Fruit fly (Drosophila melanogaster) whole organism, embryonic: ENCODE measurements around the gene Mst89B.

Experiments
- Atf-2 ChIP-seq: fragments of 200-800 bp; sonication (Bioruptor generic); optimal IDR thresholded peaks from 2 replicates; lab custom pipeline; 2016; ENCODE audit warnings: missing biosample characterization, missing genetic modification characterization
- Blimp-1 ChIP-seq: fragments of 200-800 bp; sonication (Bioruptor generic); optimal IDR thresholded peaks from 3 replicates; lab custom pipeline; 2018; ENCODE audit warnings: missing biosample characterization, missing genetic modification characterization, mild to moderate bottlenecking, moderate library complexity, missing genetic modification reagents
- CG10321 ChIP-seq: fragments of 200-800 bp; sonication (Bioruptor generic); IDR thresholded peaks from 2 replicates; pipeline ENCODE4 v1.3.6; 2022; ENCODE audit warnings: missing biosample characterization, missing genetic modification characterization
- CG10565 ChIP-seq: fragments of 200-800 bp; sonication (Bioruptor generic); optimal IDR thresholded peaks from 3 replicates; lab custom pipeline; 2016; ENCODE audit warnings: missing biosample characterization, mild to moderate bottlenecking, missing genetic modification characterization
- CG12659 ChIP-seq: fragments of 200-800 bp; sonication (Bioruptor generic); optimal IDR thresholded peaks from 3 replicates; lab custom pipeline; 2017; ENCODE audit warnings: mild to moderate bottlenecking, missing biosample characterization, missing genetic modification reagents, missing genetic modification characterization
- CG13123 ChIP-seq: fragments of 200-800 bp; sonication (Bioruptor generic); optimal IDR thresholded peaks from 2 replicates; lab custom pipeline; 2016; ENCODE audit warnings: missing biosample characterization, missing genetic modification characterization
- CG13287 ChIP-seq: fragments of 200-800 bp; sonication (Bioruptor generic); IDR thresholded peaks from 2 replicates; pipeline ENCODE4 v1.3.6; 2022; ENCODE audit warnings: missing biosample characterization, missing genetic modification characterization; ENCODE audit not compliant: partially characterized antibody
- CG13894 ChIP-seq: fragments of 200-800 bp; sonication (Bioruptor generic); optimal IDR thresholded peaks from 3 replicates; lab custom pipeline; 2018; ENCODE audit warnings: missing biosample characterization, mild to moderate bottlenecking, missing genetic modification characterization, moderate library complexity
- CG16815 ChIP-seq: fragments of 200-800 bp; sonication (Bioruptor generic); optimal IDR thresholded peaks from 3 replicates; lab custom pipeline; 2017; ENCODE audit warnings: missing biosample characterization, mild to moderate bottlenecking, missing genetic modification characterization
- CG17359 ChIP-seq: fragments of 200-800 bp; sonication (Bioruptor generic); optimal IDR thresholded peaks from 3 replicates; lab custom pipeline; 2018; ENCODE audit warnings: missing biosample characterization, mild to moderate bottlenecking, missing genetic modification characterization, moderate library complexity
- CG18262 ChIP-seq: fragments of 200-800 bp; optimal IDR thresholded peaks from 3 replicates; lab custom pipeline; 2019; ENCODE audit warnings: missing biosample characterization, mild to moderate bottlenecking, missing genetic modification characterization, moderate library complexity
- CG3281 ChIP-seq: fragments of 200-800 bp; sonication (Bioruptor generic); optimal IDR thresholded peaks from 3 replicates; lab custom pipeline; 2017; ENCODE audit warnings: missing biosample characterization, mild to moderate bottlenecking, missing genetic modification characterization
- CG3726 ChIP-seq: fragments of 200-800 bp; sonication (Bioruptor generic); IDR thresholded peaks from 3 replicates; pipeline ENCODE4, ENCODE4 v1.3.6; 2022; ENCODE audit warnings: missing biosample characterization, missing genetic modification characterization
- CG42726 ChIP-seq: fragments of 200-800 bp; sonication (Bioruptor generic); IDR thresholded peaks from 2 replicates; pipeline ENCODE4 v1.3.6; 2022; ENCODE audit warnings: missing biosample characterization, missing genetic modification characterization; ENCODE audit not compliant: partially characterized antibody
- CG4360 ChIP-seq: fragments of 200-800 bp; sonication (Bioruptor generic); IDR thresholded peaks from 2 replicates; pipeline ENCODE4 v1.3.6; 2022; ENCODE audit warnings: missing biosample characterization, missing genetic modification characterization
- CG6175 ChIP-seq: fragments of 200-800 bp; sonication (Bioruptor generic); IDR thresholded peaks from 3 replicates; pipeline ENCODE4 v1.3.6; 2022; ENCODE audit warnings: missing biosample characterization, missing genetic modification characterization
- CG6254 ChIP-seq: fragments of 200-800 bp; sonication (Bioruptor generic); optimal IDR thresholded peaks from 3 replicates; lab custom pipeline; 2017; ENCODE audit warnings: mild to moderate bottlenecking, missing biosample characterization, missing genetic modification reagents, missing genetic modification characterization
- CG6854 ChIP-seq: fragments of 200-800 bp; sonication (Bioruptor generic); optimal IDR thresholded peaks from 3 replicates; lab custom pipeline; 2017; ENCODE audit warnings: missing biosample characterization, mild to moderate bottlenecking, missing genetic modification characterization
- CG7963 ChIP-seq: fragments of 200-800 bp; sonication (Bioruptor generic); IDR thresholded peaks from 3 replicates; pipeline ENCODE4 v1.3.6; 2022; ENCODE audit warnings: missing biosample characterization, missing genetic modification characterization; ENCODE audit not compliant: partially characterized antibody
- CG8290 ChIP-seq, 3 experiments: fragments of 200-800 bp; sonication (Bioruptor generic); optimal IDR thresholded peaks; 2 replicates each; lab custom pipeline; 2016 to 2019; ENCODE audit warnings: missing biosample characterization in 3 of 3, missing genetic modification characterization in 3 of 3, mild to moderate bottlenecking in 2 of 3, moderate library complexity in 1 of 3
- D ChIP-seq, 2 experiments: fragments of 200-800 bp in 1 of 2; fragments of >200 bp in 1 of 2; sonication (Bioruptor generic) in 1 of 2; optimal IDR thresholded peaks; 2 replicates in 1 of 2; 3 replicates in 1 of 2; lab custom pipeline; 2017; ENCODE audit warnings: mild to moderate bottlenecking in 1 of 2, missing biosample characterization in 1 of 2, missing genetic modification characterization in 1 of 2, missing genetic modification reagents in 1 of 2
- Elba2 ChIP-seq: fragments of 200-800 bp; sonication (Bioruptor generic); optimal IDR thresholded peaks from 3 replicates; lab custom pipeline; 2016; ENCODE audit warnings: missing biosample characterization, missing genetic modification characterization
- Fer1 ChIP-seq: fragments of 200-800 bp; sonication (Bioruptor generic); optimal IDR thresholded peaks from 2 replicates; lab custom pipeline; 2017; ENCODE audit warnings: missing biosample characterization, mild to moderate bottlenecking, missing genetic modification characterization
- H15 ChIP-seq: fragments of 200-800 bp; sonication (Bioruptor generic); IDR thresholded peaks from 3 replicates; pipeline ENCODE4 v1.3.6; 2022; ENCODE audit warnings: missing biosample characterization, missing genetic modification characterization
- HHEX ChIP-seq: fragments of 200-800 bp; sonication (Bioruptor generic); optimal IDR thresholded peaks from 3 replicates; lab custom pipeline; 2017; ENCODE audit warnings: missing biosample characterization, mild to moderate bottlenecking, missing genetic modification characterization, missing genetic modification reagents
- Hmr ChIP-seq: fragments of 200-800 bp; sonication (Bioruptor generic); optimal IDR thresholded peaks from 3 replicates; lab custom pipeline; 2017; ENCODE audit warnings: mild to moderate bottlenecking, missing biosample characterization, missing genetic modification reagents, missing genetic modification characterization
- Hsf ChIP-seq: fragments of 200-800 bp; sonication (Bioruptor generic); optimal IDR thresholded peaks from 3 replicates; lab custom pipeline; 2016; ENCODE audit warnings: missing biosample characterization, missing genetic modification characterization
- Jarid2 ChIP-seq: fragments of 200-800 bp; sonication (Bioruptor generic); optimal IDR thresholded peaks from 3 replicates; lab custom pipeline; 2017; ENCODE audit warnings: mild to moderate bottlenecking, missing biosample characterization, missing genetic modification reagents, missing genetic modification characterization
- Med ChIP-seq: fragments of 200-800 bp; sonication (Bioruptor generic); peaks from one replicate; lab custom pipeline; 2016; ENCODE audit warnings: missing biosample characterization, missing genetic modification characterization, mild to moderate bottlenecking, inconsistent platforms, moderate library complexity
- Nf-YC ChIP-seq: fragments of 200-800 bp; optimal IDR thresholded peaks from 3 replicates; lab custom pipeline; 2019; ENCODE audit warnings: missing biosample characterization, mild to moderate bottlenecking, missing genetic modification characterization, moderate library complexity
- Ravus ChIP-seq: fragments of 200-800 bp; sonication (Bioruptor generic); IDR thresholded peaks from 2 replicates; pipeline ENCODE4 v1.3.6; 2022; ENCODE audit warnings: missing biosample characterization, missing genetic modification characterization
- Side ChIP-seq: fragments of 200-800 bp; sonication (Bioruptor generic); optimal IDR thresholded peaks from 2 replicates; lab custom pipeline; 2016; ENCODE audit warnings: missing biosample characterization, missing genetic modification characterization
- Stat92E ChIP-seq, 3 experiments: fragments of >200 bp in 2 of 3; fragments of 200-800 bp in 1 of 3; sonication (Bioruptor generic) in 1 of 3; optimal IDR thresholded peaks; 2 replicates each; lab custom pipeline; 2017 to 2019; ENCODE audit warnings: missing biosample characterization in 3 of 3, missing genetic modification characterization in 3 of 3, mild to moderate bottlenecking in 1 of 3, moderate library complexity in 1 of 3
- Taf1 ChIP-seq: fragments of 200-800 bp; sonication (Bioruptor generic); IDR thresholded peaks from 2 replicates; pipeline ENCODE4 v1.3.6; 2022; ENCODE audit warnings: missing biosample characterization, missing genetic modification characterization
- abd-A ChIP-seq: fragments of 200-800 bp; sonication (Bioruptor generic); optimal IDR thresholded peaks from 3 replicates; lab custom pipeline; 2019; ENCODE audit warnings: missing biosample characterization, mild to moderate bottlenecking, missing genetic modification characterization, moderate library complexity
- ewg ChIP-seq: fragments of 200-800 bp; sonication (Bioruptor generic); optimal IDR thresholded peaks from 3 replicates; lab custom pipeline; 2017; ENCODE audit warnings: mild to moderate bottlenecking, missing biosample characterization, missing genetic modification reagents, missing genetic modification characterization
- grau ChIP-seq: fragments of 200-800 bp; optimal IDR thresholded peaks from 3 replicates; lab custom pipeline; 2019; ENCODE audit warnings: missing biosample characterization, mild to moderate bottlenecking, missing genetic modification characterization, moderate library complexity
- gsb-n ChIP-seq: fragments of 200-800 bp; sonication (Bioruptor generic); optimal IDR thresholded peaks from 3 replicates; lab custom pipeline; 2018; ENCODE audit warnings: missing biosample characterization, mild to moderate bottlenecking, missing genetic modification characterization
- gt ChIP-seq: fragments of 200-800 bp; sonication (Bioruptor generic); IDR thresholded peaks from 2 replicates; pipeline ENCODE4 v1.3.6; 2022; ENCODE audit warnings: missing biosample characterization, missing genetic modification characterization
- lab ChIP-seq: fragments of 200-800 bp; sonication (Bioruptor generic); optimal IDR thresholded peaks from 3 replicates; lab custom pipeline; 2017; ENCODE audit warnings: missing biosample characterization, missing genetic modification characterization, mild to moderate bottlenecking, moderate library complexity, missing genetic modification reagents
- nerfin-2 ChIP-seq: fragments of 200-800 bp; sonication (Bioruptor generic); IDR thresholded peaks from 2 replicates; pipeline ENCODE4 v1.3.6; 2022; ENCODE audit warnings: missing biosample characterization, missing genetic modification characterization; ENCODE audit not compliant: partially characterized antibody
- nmo ChIP-seq: fragments of 200-800 bp; sonication (Bioruptor generic); optimal IDR thresholded peaks from 2 replicates; lab custom pipeline; 2018; ENCODE audit warnings: missing biosample characterization, mild to moderate bottlenecking, missing genetic modification characterization, moderate library complexity
- pb ChIP-seq: fragments of 200-800 bp; sonication (Bioruptor generic); optimal IDR thresholded peaks from 3 replicates; lab custom pipeline; 2016; ENCODE audit warnings: missing biosample characterization, missing genetic modification characterization
- phol ChIP-seq: fragments of 200-800 bp; sonication (Bioruptor generic); optimal IDR thresholded peaks from 3 replicates; lab custom pipeline; 2018; ENCODE audit warnings: missing biosample characterization, mild to moderate bottlenecking, missing genetic modification characterization, moderate library complexity
- pnt ChIP-seq: fragments of 200-800 bp; sonication (Bioruptor generic); optimal IDR thresholded peaks from 3 replicates; lab custom pipeline; 2016; ENCODE audit warnings: missing biosample characterization, missing genetic modification characterization
- pum ChIP-seq: fragments of 200-800 bp; sonication (Bioruptor generic); optimal IDR thresholded peaks from 2 replicates; lab custom pipeline; 2016; ENCODE audit warnings: missing biosample characterization, missing genetic modification characterization
- usp ChIP-seq: fragments of >200 bp; optimal IDR thresholded peaks from 2 replicates; lab custom pipeline; 2017; ENCODE audit warnings: missing biosample characterization, missing genetic modification characterization
- wek ChIP-seq: fragments of 200-800 bp; sonication (Bioruptor generic); optimal IDR thresholded peaks from 3 replicates; lab custom pipeline; 2018; ENCODE audit warnings: missing biosample characterization, mild to moderate bottlenecking, missing genetic modification characterization, moderate library complexity
- wor ChIP-seq: fragments of 200-800 bp; sonication (Bioruptor generic); IDR thresholded peaks from 2 replicates; pipeline ENCODE4 v1.3.6; 2022; ENCODE audit warnings: missing biosample characterization, missing genetic modification characterization

Mst89B gene

dm6 chr3R:16225760-16226159 lies 41.1 kb upstream of the Mst89B start:
- no peak for TF ChIP-seq phol
- no peak for TF ChIP-seq CG42726 (GFP tag; lab: Robert Waterston, UW)
- no peak for TF ChIP-seq CG10565
- no peak for TF ChIP-seq CG3726 (GFP tag; lab: Robert Waterston, UW)
- TF ChIP-seq Hmr (GFP tag; lab: Kevin White, UChicago) = peak; percentile 13
- TF ChIP-seq CG3281 = peak; percentile 0
- TF ChIP-seq wor = no peak
- TF ChIP-seq pum (GFP tag; lab: Kevin White, UChicago) = no peak
- peak; percentile 2 for TF ChIP-seq HHEX (GFP tag; lab: Kevin White, UChicago)
- no peak for TF ChIP-seq CG18262 (tag; lab: Kevin White, UChicago)
- no peak for TF ChIP-seq Elba2 (GFP tag; lab: Kevin White, UChicago)
- peak; percentile 81 for TF ChIP-seq ewg (GFP tag; lab: Kevin White, UChicago)
- TF ChIP-seq CG6175 (GFP tag; lab: Robert Waterston, UW) = no peak
- peak; percentile 1 for TF ChIP-seq pb (GFP tag; lab: Kevin White, UChicago)
- TF ChIP-seq pnt (GFP tag; lab: Kevin White, UChicago) = no peak
- no peak for TF ChIP-seq CG6854 (GFP tag; lab: Kevin White, UChicago)
- TF ChIP-seq lab = peak; percentile 37
- no peak for TF ChIP-seq Taf1 (GFP tag; lab: Robert Waterston, UW)
- no peak for TF ChIP-seq CG13287 (GFP tag; lab: Robert Waterston, UW)
- TF ChIP-seq Hsf (GFP tag; lab: Kevin White, UChicago) = no peak
- TF ChIP-seq abd-A (tag; lab: Kevin White, UChicago) = peak; percentile 64
- no peak for TF ChIP-seq gt (GFP tag; lab: Robert Waterston, UW)
- TF ChIP-seq gsb-n (tag; lab: Kevin White, UChicago) = no peak
- no peak for TF ChIP-seq wek (GFP tag; lab: Kevin White, UChicago)
- no peak for TF ChIP-seq nmo (GFP tag; lab: Kevin White, UChicago)
- TF ChIP-seq Stat92E (GFP tag; optimal IDR thresholded peaks at IDR 0.05; lab: Kevin White, UChicago) = no peak
- no peak for TF ChIP-seq CG4360 (GFP tag; lab: Robert Waterston, UW)
- no peak for TF ChIP-seq grau (tag; lab: Kevin White, UChicago)
- TF ChIP-seq Blimp-1 (GFP tag; lab: Kevin White, UChicago) = no peak
- TF ChIP-seq D (optimal IDR thresholded peaks at IDR 0.05; lab: Kevin White, UChicago) = no peak
- no peak for TF ChIP-seq D (GFP tag; optimal IDR thresholded peaks at IDR 0.05; lab: Kevin White, UChicago)
- TF ChIP-seq CG13123 = no peak
- TF ChIP-seq CG6254 (GFP tag; lab: Kevin White, UChicago) = no peak
- no peak for TF ChIP-seq CG12659 (GFP tag; lab: Kevin White, UChicago)
- TF ChIP-seq Jarid2 = peak; percentile 62
- TF ChIP-seq H15 (GFP tag; lab: Robert Waterston, UW) = no peak
- TF ChIP-seq usp (GFP tag; lab: Kevin White, UChicago) = no peak
- peak; percentile 73 for TF ChIP-seq CG13894 (tag; lab: Kevin White, UChicago)
- TF ChIP-seq Atf-2 (GFP tag; lab: Kevin White, UChicago) = no peak
- TF ChIP-seq CG10321 = no peak
- TF ChIP-seq Med = peak; percentile 77
- no peak for TF ChIP-seq CG7963
- no peak for TF ChIP-seq CG16815 (GFP tag; lab: Kevin White, UChicago)
- no peak for TF ChIP-seq CG17359 (tag; lab: Kevin White, UChicago)
- no peak for TF ChIP-seq Side (GFP tag; lab: Kevin White, UChicago)
- TF ChIP-seq Nf-YC = peak; percentile 6
- TF ChIP-seq nerfin-2 = no peak
- TF ChIP-seq Fer1 (GFP tag; lab: Kevin White, UChicago) = peak; percentile 42
- TF ChIP-seq Ravus (GFP tag; lab: Robert Waterston, UW) = no peak
- TF ChIP-seq CG8290 (GFP tag; optimal IDR thresholded peaks at IDR 0.05; lab: Kevin White, UChicago) = no peak
- TF ChIP-seq CG8290 (tag; optimal IDR thresholded peaks at IDR 0.05; lab: Kevin White, UChicago) = peak in 1 of 2 experiments; percentile 52
